Worm (Caenorhabditis elegans) whole organism, L1 larva: ENCODE results near the gene nhr-129.
A peak's percentile ranks its signal among the peaks of the same experiment; 100 is the strongest.

Source experiments
- alr-1 ChIP-seq: fragments of 200-800 bp; sonication (Bioruptor generic); optimal IDR thresholded peaks from 2 replicates; lab custom pipeline; 2018; ENCODE audit warnings: borderline replicate concordance, mild to moderate bottlenecking, missing genetic modification characterization, missing compliant biosample characterization
- ama-1 ChIP-seq: fragments of 150-350 bp; optimal IDR thresholded peaks from 2 replicates; lab custom pipeline; 2014
- blmp-1 ChIP-seq: fragments of 150-350 bp; optimal IDR thresholded peaks from 2 replicates; lab custom pipeline; 2014; ENCODE audit warnings: missing biosample characterization, missing genetic modification characterization
- lin-13 ChIP-seq: fragments of 150-350 bp; optimal IDR thresholded peaks from 2 replicates; lab custom pipeline; 2014; ENCODE audit warnings: missing biosample characterization, missing genetic modification reagents, missing genetic modification characterization
- mdl-1 ChIP-seq, 2 experiments: fragments of 150-350 bp; optimal IDR thresholded peaks; 2 replicates each; lab custom pipeline; 2014 to 2017; ENCODE audit warnings: missing biosample characterization in 2 of 2, missing genetic modification characterization in 2 of 2, inconsistent platforms in 1 of 2

DNA sequence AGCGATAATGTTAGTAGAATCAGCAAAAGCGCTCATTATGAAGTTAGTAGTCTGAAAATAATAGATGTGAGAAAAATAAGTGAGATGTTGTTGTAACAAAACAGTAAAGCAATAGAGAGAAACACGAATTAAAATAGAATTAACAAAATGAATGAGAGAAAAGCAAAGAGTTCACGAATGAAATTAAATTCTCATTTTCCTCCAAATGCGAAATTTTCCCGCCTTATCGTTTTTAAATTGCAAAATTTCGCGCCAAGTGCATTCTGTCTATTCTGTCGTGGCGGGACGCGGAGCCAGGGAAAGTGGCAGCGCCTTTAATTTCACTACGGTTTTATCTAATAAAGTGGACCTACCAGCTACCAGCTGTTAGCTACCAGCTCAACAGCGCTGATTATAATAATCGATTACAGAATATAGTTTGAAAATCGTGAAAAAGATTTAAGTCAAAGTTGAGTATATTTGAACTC lies 18.6 kb downstream of the nhr-129 start, which contains the start of gene nasp-2:
- no peak for TF ChIP-seq lin-13 (GFP tag; lab: Kevin White, UChicago)
- peak; percentile 5 for TF ChIP-seq blmp-1 (tag; lab: Kevin White, UChicago)
- TF ChIP-seq ama-1 = no peak
- no peak for TF ChIP-seq mdl-1 (tag; optimal IDR thresholded peaks at IDR 0.05; lab: Kevin White, UChicago)
- no peak for TF ChIP-seq alr-1 (tag; lab: Kevin White, UChicago)
